Worm (Caenorhabditis elegans) whole organism, L4 larva: ENCODE data around the gene C17H12.11.

Source experiments
- pha-4 ChIP-seq, 2 experiments: fragments of 150-350 bp in 1 of 2; fragments of 200-800 bp in 1 of 2; sonication (Bioruptor generic) in 1 of 2; IDR thresholded peaks in 1 of 2; optimal IDR thresholded peaks in 1 of 2; 2 replicates each; pipeline versions ENCODE4 v1.3.6 to Lab custom; 2014 to 2022; ENCODE audit warnings: missing genetic modification characterization in 2 of 2, missing genetic modification reagents in 2 of 2, missing biosample characterization in 1 of 2, missing compliant biosample characterization in 1 of 2
- snpc-4 ChIP-seq: fragments of 150-350 bp; optimal IDR thresholded peaks from 2 replicates; lab custom pipeline; 2014; ENCODE audit warnings: missing biosample characterization, missing genetic modification characterization

DNA sequence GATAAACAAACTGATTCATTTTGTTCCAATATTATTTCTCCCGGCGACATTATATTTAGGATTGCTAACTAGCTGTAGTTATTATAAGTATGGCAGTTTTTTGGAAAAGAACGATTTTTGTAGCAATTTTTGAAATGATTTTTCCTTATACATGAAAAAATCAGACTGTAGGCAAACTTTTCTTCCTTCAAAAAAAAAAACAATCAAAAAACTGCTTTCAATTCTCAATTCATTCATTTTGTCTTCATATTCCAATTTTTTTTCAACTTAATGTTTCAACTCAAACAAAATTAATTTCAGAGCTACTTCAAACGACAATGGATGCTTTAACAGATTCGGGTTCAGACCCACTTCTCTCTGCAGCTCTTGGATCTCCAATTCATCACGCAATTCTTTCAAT is 9.6 kb downstream of the C17H12.11 start, which contains the start of gene ceh-48:
- TF ChIP-seq snpc-4 (tag; lab: Kevin White, UChicago) = no peak
- no peak for TF ChIP-seq pha-4 (GFP tag; IDR thresholded peaks at IDR 0.05; lab: Robert Waterston, UW)
- TF ChIP-seq pha-4 (tag; optimal IDR thresholded peaks at IDR 0.05; lab: Kevin White, UChicago) = no peak
